Fruit fly (Drosophila melanogaster) whole organism, embryonic: ENCODE data around the gene Baldspot.
A peak's percentile ranks its signal among the peaks of the same experiment; 100 is the strongest.

ENCODE experiments used
- ATbp ChIP-seq: fragments of 200-800 bp; sonication (Bioruptor generic); optimal IDR thresholded peaks from 2 replicates; lab custom pipeline; 2017; ENCODE audit warnings: missing biosample characterization, mild to moderate bottlenecking, missing genetic modification characterization, missing genetic modification reagents
- Antp ChIP-seq: fragments of 200-800 bp; sonication (Bioruptor generic); optimal IDR thresholded peaks from 3 replicates; lab custom pipeline; 2016; ENCODE audit warnings: missing biosample characterization, missing genetic modification characterization
- B-H2 ChIP-seq: fragments of 200-800 bp; sonication (Bioruptor generic); optimal IDR thresholded peaks from 2 replicates; lab custom pipeline; 2018; ENCODE audit warnings: missing biosample characterization, mild to moderate bottlenecking, missing genetic modification characterization
- CG11398 ChIP-seq: fragments of 200-800 bp; sonication (Bioruptor generic); optimal IDR thresholded peaks from 2 replicates; lab custom pipeline; 2016; ENCODE audit warnings: missing biosample characterization, missing genetic modification characterization
- CG12769 ChIP-seq: fragments of 200-800 bp; sonication (Bioruptor generic); optimal IDR thresholded peaks from 2 replicates; lab custom pipeline; 2019; ENCODE audit warnings: missing biosample characterization, mild to moderate bottlenecking, missing genetic modification characterization, moderate library complexity
- CG14710 ChIP-seq: fragments of 200-800 bp; sonication (Bioruptor generic); optimal IDR thresholded peaks from 3 replicates; lab custom pipeline; 2019; ENCODE audit warnings: missing biosample characterization, mild to moderate bottlenecking, missing genetic modification characterization, moderate library complexity
- CG15696 ChIP-seq: fragments of 200-800 bp; sonication (Bioruptor generic); optimal IDR thresholded peaks from 2 replicates; lab custom pipeline; 2019; ENCODE audit warnings: missing biosample characterization, mild to moderate bottlenecking, missing genetic modification characterization, moderate library complexity
- CG16813 ChIP-seq: fragments of 200-800 bp; sonication (Bioruptor generic); IDR thresholded peaks from 3 replicates; pipeline ENCODE4 v1.3.6; 2022; ENCODE audit warnings: missing biosample characterization, missing genetic modification characterization; ENCODE audit not compliant: partially characterized antibody
- CG18619 ChIP-seq: fragments of 200-800 bp; sonication (Bioruptor generic); optimal IDR thresholded peaks from 3 replicates; lab custom pipeline; 2017; ENCODE audit warnings: missing biosample characterization, mild to moderate bottlenecking, missing genetic modification characterization
- CG34422 ChIP-seq: fragments of 200-800 bp; sonication (Bioruptor generic); IDR thresholded peaks from 3 replicates; pipeline ENCODE4 v1.3.6; 2022; ENCODE audit warnings: missing biosample characterization, missing genetic modification characterization
- CG3726 ChIP-seq: fragments of 200-800 bp; sonication (Bioruptor generic); IDR thresholded peaks from 3 replicates; pipeline ENCODE4, ENCODE4 v1.3.6; 2022; ENCODE audit warnings: missing biosample characterization, missing genetic modification characterization
- CG3995 ChIP-seq: fragments of 200-800 bp; sonication (Bioruptor generic); optimal IDR thresholded peaks from 3 replicates; lab custom pipeline; 2016; ENCODE audit warnings: missing biosample characterization, missing genetic modification characterization
- CG6654 ChIP-seq: fragments of 200-800 bp; sonication (Bioruptor generic); optimal IDR thresholded peaks from 2 replicates; lab custom pipeline; 2017; ENCODE audit warnings: missing biosample characterization, mild to moderate bottlenecking, missing genetic modification characterization
- CG6813 ChIP-seq: fragments of 200-800 bp; sonication (Bioruptor generic); optimal IDR thresholded peaks from 2 replicates; lab custom pipeline; 2017; ENCODE audit warnings: missing biosample characterization, missing genetic modification characterization, mild to moderate bottlenecking, moderate library complexity, missing genetic modification reagents
- CG7987 ChIP-seq: fragments of 200-800 bp; sonication (Bioruptor generic); optimal IDR thresholded peaks from 2 replicates; lab custom pipeline; 2018; ENCODE audit warnings: missing biosample characterization, mild to moderate bottlenecking, missing genetic modification characterization, moderate library complexity
- CG8290 ChIP-seq, 3 experiments: fragments of 200-800 bp; sonication (Bioruptor generic); optimal IDR thresholded peaks; 2 replicates each; lab custom pipeline; 2016 to 2019; ENCODE audit warnings: missing biosample characterization in 3 of 3, missing genetic modification characterization in 3 of 3, mild to moderate bottlenecking in 2 of 3, moderate library complexity in 1 of 3
- D19A ChIP-seq: fragments of 200-800 bp; optimal IDR thresholded peaks from 3 replicates; lab custom pipeline; 2019; ENCODE audit warnings: missing biosample characterization, mild to moderate bottlenecking, missing genetic modification characterization, moderate library complexity
- Dip3 ChIP-seq: fragments of 200-800 bp; sonication (Bioruptor generic); optimal IDR thresholded peaks from 3 replicates; lab custom pipeline; 2016; ENCODE audit warnings: missing biosample characterization, missing genetic modification characterization
- Doc3 ChIP-seq: fragments of 200-800 bp; sonication (Bioruptor generic); IDR thresholded peaks from 3 replicates; pipeline ENCODE4 v1.3.6; 2022; ENCODE audit warnings: missing biosample characterization, missing genetic modification characterization; ENCODE audit not compliant: partially characterized antibody
- E2f1 ChIP-seq: fragments of 200-800 bp; sonication (Bioruptor generic); IDR thresholded peaks from 2 replicates; pipeline ENCODE4 v1.3.6; 2022; ENCODE audit warnings: missing biosample characterization, missing genetic modification characterization
- HLHmδ ChIP-seq: fragments of 200-800 bp; sonication (Bioruptor generic); optimal IDR thresholded peaks from 2 replicates; lab custom pipeline; 2018; ENCODE audit warnings: missing biosample characterization, mild to moderate bottlenecking, missing genetic modification characterization, moderate library complexity
- Hmx ChIP-seq: fragments of 200-800 bp; sonication (Bioruptor generic); optimal IDR thresholded peaks from 2 replicates; lab custom pipeline; 2016; ENCODE audit warnings: missing biosample characterization, missing genetic modification characterization
- Hr39 ChIP-seq: fragments of >200 bp; optimal IDR thresholded peaks from 2 replicates; lab custom pipeline; 2017
- Mad ChIP-seq: fragments of 200-800 bp; sonication (Bioruptor generic); optimal IDR thresholded peaks from 2 replicates; lab custom pipeline; 2016; ENCODE audit warnings: missing biosample characterization, missing genetic modification characterization
- Med ChIP-seq: fragments of 200-800 bp; sonication (Bioruptor generic); peaks from one replicate; lab custom pipeline; 2016; ENCODE audit warnings: missing biosample characterization, missing genetic modification characterization, mild to moderate bottlenecking, inconsistent platforms, moderate library complexity
- NC2α ChIP-seq: fragments of 200-800 bp; sonication (Bioruptor generic); optimal IDR thresholded peaks from 2 replicates; lab custom pipeline; 2016; ENCODE audit warnings: missing biosample characterization, missing genetic modification characterization
- Stat92E ChIP-seq, 3 experiments: fragments of >200 bp in 2 of 3; fragments of 200-800 bp in 1 of 3; sonication (Bioruptor generic) in 1 of 3; optimal IDR thresholded peaks; 2 replicates each; lab custom pipeline; 2017 to 2019; ENCODE audit warnings: missing biosample characterization in 3 of 3, missing genetic modification characterization in 3 of 3, mild to moderate bottlenecking in 1 of 3, moderate library complexity in 1 of 3
- cato ChIP-seq: fragments of 200-800 bp; sonication (Bioruptor generic); optimal IDR thresholded peaks from 2 replicates; lab custom pipeline; 2016; ENCODE audit warnings: missing biosample characterization, missing genetic modification characterization, borderline replicate concordance
- crp ChIP-seq, 2 experiments: fragments of 200-800 bp; sonication (Bioruptor generic); optimal IDR thresholded peaks; 2 replicates in 1 of 2; 3 replicates in 1 of 2; lab custom pipeline; 2017; ENCODE audit warnings: missing biosample characterization in 2 of 2, missing genetic modification characterization in 2 of 2, mild to moderate bottlenecking in 1 of 2, moderate library complexity in 1 of 2
- cwo ChIP-seq: fragments of 200-800 bp; sonication (Bioruptor generic); optimal IDR thresholded peaks from 3 replicates; lab custom pipeline; 2017; ENCODE audit warnings: missing biosample characterization, missing genetic modification characterization, mild to moderate bottlenecking, moderate library complexity, missing genetic modification reagents
- da ChIP-seq: fragments of 200-800 bp; sonication (Bioruptor generic); optimal IDR thresholded peaks from 2 replicates; lab custom pipeline; 2016; ENCODE audit warnings: missing biosample characterization, missing genetic modification characterization
- gem ChIP-seq: fragments of 200-800 bp; sonication (Bioruptor generic); optimal IDR thresholded peaks from 2 replicates; lab custom pipeline; 2019; ENCODE audit warnings: missing biosample characterization, mild to moderate bottlenecking, missing genetic modification characterization, moderate library complexity
- grn ChIP-seq: fragments of 200-800 bp; sonication (Bioruptor generic); optimal IDR thresholded peaks from 3 replicates; lab custom pipeline; 2017; ENCODE audit warnings: missing biosample characterization, missing genetic modification characterization
- gro ChIP-seq: fragments of 200-800 bp; sonication (Bioruptor generic); optimal IDR thresholded peaks from 2 replicates; lab custom pipeline; 2016; ENCODE audit warnings: missing biosample characterization, missing genetic modification characterization
- gsb ChIP-seq: fragments of 200-800 bp; sonication (Bioruptor generic); IDR thresholded peaks from 2 replicates; pipeline ENCODE4 v1.3.6; 2022; ENCODE audit warnings: missing biosample characterization, missing genetic modification characterization
- ham ChIP-seq: fragments of 200-800 bp; sonication (Bioruptor generic); IDR thresholded peaks from 2 replicates; pipeline ENCODE4 v1.3.6; 2022; ENCODE audit warnings: missing biosample characterization, missing genetic modification characterization
- hkb ChIP-seq, 2 experiments: fragments of 200-800 bp in 1 of 2; fragments of >200 bp in 1 of 2; sonication (Bioruptor generic) in 1 of 2; IDR thresholded peaks in 1 of 2; optimal IDR thresholded peaks in 1 of 2; 2 replicates each; pipeline versions ENCODE4 v1.3.6 to Lab custom; 2017 to 2022; ENCODE audit warnings: missing biosample characterization in 1 of 2, missing genetic modification characterization in 1 of 2
- insv ChIP-seq, 2 experiments: fragments of 200-800 bp; sonication (Bioruptor generic); optimal IDR thresholded peaks; 3 replicates each; lab custom pipeline; 2016 to 2018; ENCODE audit warnings: missing biosample characterization in 2 of 2, missing genetic modification characterization in 2 of 2
- inv ChIP-seq: fragments of 200-800 bp; sonication (Bioruptor generic); IDR thresholded peaks from 2 replicates; pipeline ENCODE4 v1.3.6; 2022; ENCODE audit warnings: missing biosample characterization, missing genetic modification characterization; ENCODE audit not compliant: partially characterized antibody
- jing ChIP-seq: fragments of 200-800 bp; sonication (Bioruptor generic); optimal IDR thresholded peaks from 2 replicates; lab custom pipeline; 2018; ENCODE audit warnings: missing biosample characterization, mild to moderate bottlenecking, missing genetic modification characterization
- kah ChIP-seq: fragments of 200-800 bp; sonication (Bioruptor generic); optimal IDR thresholded peaks from 2 replicates; lab custom pipeline; 2018; ENCODE audit warnings: missing biosample characterization, mild to moderate bottlenecking, missing genetic modification characterization
- ken ChIP-seq: fragments of 200-800 bp; sonication (Bioruptor generic); IDR thresholded peaks from 3 replicates; pipeline ENCODE4 v1.3.6; 2022; ENCODE audit warnings: missing biosample characterization, missing genetic modification characterization
- knrl ChIP-seq: fragments of 200-800 bp; sonication (Bioruptor generic); IDR thresholded peaks from 3 replicates; pipeline ENCODE4 v1.3.6; 2022; ENCODE audit warnings: missing biosample characterization, missing genetic modification characterization; ENCODE audit not compliant: partially characterized antibody
- lbe ChIP-seq: fragments of 200-800 bp; sonication (Bioruptor generic); optimal IDR thresholded peaks from 2 replicates; lab custom pipeline; 2016; ENCODE audit warnings: missing biosample characterization, mild to moderate bottlenecking, missing genetic modification characterization
- prd ChIP-seq, 3 experiments: fragments of >200 bp in 2 of 3; fragments of 200-800 bp in 1 of 3; sonication (Bioruptor generic) in 1 of 3; optimal IDR thresholded peaks in 2 of 3; IDR thresholded peaks in 1 of 3; 2 replicates in 2 of 3; 3 replicates in 1 of 3; pipeline versions ENCODE4 v1.3.6 to Lab custom; 2017 to 2022; ENCODE audit warnings: missing biosample characterization in 1 of 3, missing genetic modification characterization in 1 of 3
- run ChIP-seq: fragments of 200-800 bp; sonication (Bioruptor generic); optimal IDR thresholded peaks from 3 replicates; lab custom pipeline; 2018; ENCODE audit warnings: missing biosample characterization, mild to moderate bottlenecking, missing genetic modification characterization
- shn ChIP-seq: fragments of 200-800 bp; sonication (Bioruptor generic); optimal IDR thresholded peaks from 3 replicates; lab custom pipeline; 2016; ENCODE audit warnings: missing biosample characterization, missing genetic modification characterization
- tna ChIP-seq: fragments of 200-800 bp; sonication (Bioruptor generic); IDR thresholded peaks from 2 replicates; pipeline ENCODE4 v1.3.6; 2022; ENCODE audit warnings: missing biosample characterization, missing genetic modification characterization; ENCODE audit not compliant: partially characterized antibody
- vnd ChIP-seq: fragments of 200-800 bp; sonication (Bioruptor generic); IDR thresholded peaks from 3 replicates; pipeline ENCODE4 v1.3.6; 2022; ENCODE audit warnings: missing biosample characterization, missing genetic modification characterization; ENCODE audit not compliant: partially characterized antibody

Baldspot gene

DNA sequence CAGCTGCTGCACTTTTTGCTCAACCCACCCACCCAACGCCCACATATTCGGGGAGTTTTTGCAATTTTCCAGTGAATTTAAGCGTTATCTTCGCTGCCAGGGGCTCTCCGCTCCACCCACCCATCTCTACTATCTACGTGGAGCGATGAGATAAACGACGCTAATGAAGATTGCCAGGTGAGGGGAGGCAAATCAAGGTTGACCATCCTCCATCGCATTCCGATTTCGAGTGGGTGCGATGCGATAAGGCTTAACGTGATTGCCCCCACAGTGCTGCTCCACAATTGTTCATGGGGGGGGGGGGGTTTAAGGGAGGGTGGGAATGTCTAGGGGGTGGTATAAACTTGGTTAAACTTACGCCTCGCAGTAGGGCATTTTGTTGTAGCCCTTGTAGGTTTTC is 32.4 kb upstream of the Baldspot start (continued):
- no peak for TF ChIP-seq Antp (GFP tag; lab: Kevin White, UChicago)
- no peak for TF ChIP-seq shn
- TF ChIP-seq vnd (GFP tag; lab: Robert Waterston, UW): peak; percentile 39; the same call in 1 of the 3 replicates
- no peak for TF ChIP-seq gsb
- TF ChIP-seq gro (GFP tag; lab: Kevin White, UChicago): no peak
- TF ChIP-seq ken: no peak
- no peak for TF ChIP-seq jing (GFP tag; lab: Kevin White, UChicago)
- TF ChIP-seq CG18619 (GFP tag; lab: Kevin White, UChicago): no peak
- no peak for TF ChIP-seq E2f1 (GFP tag; lab: Robert Waterston, UW)
- TF ChIP-seq lbe (GFP tag; lab: Kevin White, UChicago): no peak
- no peak for TF ChIP-seq CG14710 (tag; lab: Kevin White, UChicago)
- TF ChIP-seq tna (GFP tag; lab: Robert Waterston, UW): no peak
- TF ChIP-seq knrl (GFP tag; lab: Robert Waterston, UW): no peak
- no peak for TF ChIP-seq Med (GFP tag; lab: Kevin White, UChicago)
- TF ChIP-seq gem: no peak
- TF ChIP-seq hkb (optimal IDR thresholded peaks at IDR 0.05; lab: Kevin White, UChicago): no peak
- no peak for TF ChIP-seq hkb (GFP tag; IDR thresholded peaks at IDR 0.05; lab: Robert Waterston, UW)
- TF ChIP-seq Mad (GFP tag; lab: Kevin White, UChicago): no peak
- TF ChIP-seq inv (GFP tag; lab: Robert Waterston, UW): no peak
- no peak for TF ChIP-seq CG6813 (GFP tag; lab: Kevin White, UChicago)
- no peak for TF ChIP-seq D19A (tag; lab: Kevin White, UChicago)
- TF ChIP-seq Stat92E (GFP tag; optimal IDR thresholded peaks at IDR 0.05; lab: Kevin White, UChicago): no peak
- TF ChIP-seq CG34422 (GFP tag; lab: Robert Waterston, UW): no peak
- TF ChIP-seq CG3995 (GFP tag; lab: Kevin White, UChicago): no peak
- TF ChIP-seq CG12769: peak; percentile 15
- TF ChIP-seq CG7987: no peak
- no peak for TF ChIP-seq crp (GFP tag; optimal IDR thresholded peaks at IDR 0.05; lab: Kevin White, UChicago)
- peak; percentile 96 for TF ChIP-seq grn (GFP tag; lab: Kevin White, UChicago)
- TF ChIP-seq ATbp (GFP tag; lab: Kevin White, UChicago): no peak
- TF ChIP-seq CG11398 (GFP tag; lab: Kevin White, UChicago): no peak
- TF ChIP-seq Doc3 (GFP tag; lab: Robert Waterston, UW): no peak
- no peak for TF ChIP-seq CG15696 (tag; lab: Kevin White, UChicago)
- TF ChIP-seq HLHmδ (GFP tag; lab: Kevin White, UChicago): no peak
- TF ChIP-seq prd (optimal IDR thresholded peaks at IDR 0.05; lab: Kevin White, UChicago): no peak
- no peak for TF ChIP-seq prd (GFP tag; IDR thresholded peaks at IDR 0.05; lab: Robert Waterston, UW)
- TF ChIP-seq kah (GFP tag; lab: Kevin White, UChicago): no peak
- TF ChIP-seq cato (GFP tag; lab: Kevin White, UChicago): no peak
- no peak for TF ChIP-seq Dip3 (GFP tag; lab: Kevin White, UChicago)
- TF ChIP-seq cwo (GFP tag; lab: Kevin White, UChicago): peak; percentile 22
- no peak for TF ChIP-seq NC2α (GFP tag; lab: Kevin White, UChicago)
- no peak for TF ChIP-seq B-H2
- TF ChIP-seq da (GFP tag; lab: Kevin White, UChicago): no peak
- TF ChIP-seq CG16813: no peak
- no peak for TF ChIP-seq run (tag; lab: Kevin White, UChicago)
- no peak for TF ChIP-seq insv (GFP tag; optimal IDR thresholded peaks at IDR 0.05; lab: Kevin White, UChicago)
- TF ChIP-seq CG3726: no peak
- no peak for TF ChIP-seq CG8290 (GFP tag; optimal IDR thresholded peaks at IDR 0.05; lab: Kevin White, UChicago)
- TF ChIP-seq CG8290 (tag; optimal IDR thresholded peaks at IDR 0.05; lab: Kevin White, UChicago): peak in 1 of 2 experiments; percentile 42
- TF ChIP-seq Hr39 (lab: Kevin White, UChicago): no peak
- no peak for TF ChIP-seq Hmx
- no peak for TF ChIP-seq CG6654 (GFP tag; lab: Kevin White, UChicago)
- peak; percentile 75; the same call in 1 of the 2 replicates for TF ChIP-seq ham (GFP tag; lab: Robert Waterston, UW)
